Worm (Caenorhabditis elegans): Measurements from ENCODE around the gene ZC250.5.

- no peak for TF ChIP-seq aly-2 (tag; optimal IDR thresholded peaks at IDR 0.05)
- TF ChIP-seq fos-1 (tag; optimal IDR thresholded peaks at IDR 0.05) = no peak
- TF ChIP-seq nhr-237 (tag; optimal IDR thresholded peaks at IDR 0.05) = no peak
- no peak for TF ChIP-seq snpc-4 (tag; optimal IDR thresholded peaks at IDR 0.05)
- TF ChIP-seq F13H6.1 (tag; optimal IDR thresholded peaks at IDR 0.05) = no peak
- no peak for TF ChIP-seq mbf-1 (tag; optimal IDR thresholded peaks at IDR 0.05)
These were observed 35.6 kb upstream of the ZC250.5 start for ce11 chrV:5769999-5770398.

Measured in whole organism, L2 larva.